Worm (Caenorhabditis elegans) whole organism, young adult: ENCODE measurements around the gene K11H12.8.

Experiments
- B0336.3 ChIP-seq: fragments of 200-800 bp; sonication (Bioruptor generic); IDR thresholded peaks from 2 replicates; pipeline ENCODE4 v1.3.6; 2022; ENCODE audit warnings: missing genetic modification characterization, missing compliant biosample characterization
- C17E4.6 ChIP-seq: fragments of 200-800 bp; sonication (Bioruptor generic); IDR thresholded peaks from 2 replicates; pipeline ENCODE4 v1.3.6; 2022; ENCODE audit warnings: missing genetic modification reagents, missing genetic modification characterization, missing compliant biosample characterization
- Y53F4B.3 ChIP-seq: fragments of 200-800 bp; sonication (Bioruptor generic); IDR thresholded peaks from 2 replicates; pipeline ENCODE4 v1.3.6; 2022; ENCODE audit warnings: missing genetic modification reagents, missing genetic modification characterization, missing compliant biosample characterization
- Y53G8AR.9 ChIP-seq: fragments of 200-800 bp; sonication (Bioruptor generic); conservative IDR thresholded peaks from 2 replicates; pipeline ENCODE4 v1.3.6; 2022; ENCODE audit warnings: missing genetic modification reagents, missing genetic modification characterization, missing compliant biosample characterization
- Y95B8A.8 ChIP-seq: fragments of 200-800 bp; sonication (Bioruptor generic); IDR thresholded peaks from 2 replicates; pipeline ENCODE4 v1.3.6; 2022; ENCODE audit warnings: missing genetic modification reagents, missing genetic modification characterization, missing compliant biosample characterization
- akir-1 ChIP-seq: fragments of 200-800 bp; sonication (Bioruptor generic); optimal IDR thresholded peaks from 2 replicates; lab custom pipeline; 2018; ENCODE audit warnings: mild to moderate bottlenecking, missing genetic modification characterization, moderate library complexity, missing compliant biosample characterization
- cebp-1 ChIP-seq, 2 experiments: fragments of 200-800 bp in 1 of 2; sonication (Bioruptor generic) in 1 of 2; sonication (generic microtip) in 1 of 2; IDR thresholded peaks in 1 of 2; optimal IDR thresholded peaks in 1 of 2; 2 replicates each; pipeline versions ENCODE4 v1.3.6 to Lab custom; 2017 to 2022; ENCODE audit warnings: missing compliant biosample characterization in 2 of 2, missing genetic modification characterization in 2 of 2, mild to moderate bottlenecking in 1 of 2, missing genetic modification reagents in 1 of 2, moderate library complexity in 1 of 2
- ceh-40 ChIP-seq: fragments of 200-800 bp; sonication (Bioruptor generic); IDR thresholded peaks from 2 replicates; pipeline ENCODE4 v1.3.6; 2022; ENCODE audit warnings: missing genetic modification characterization, missing compliant biosample characterization
- dpff-1 ChIP-seq: sonication (generic microtip); optimal IDR thresholded peaks from 2 replicates; lab custom pipeline; 2017; ENCODE audit warnings: mild to moderate bottlenecking, missing genetic modification characterization, missing compliant biosample characterization
- egl-44 ChIP-seq: fragments of 200-800 bp; sonication (Bioruptor generic); IDR thresholded peaks from 2 replicates; pipeline ENCODE4 v1.3.6; 2022; ENCODE audit warnings: missing genetic modification reagents, missing genetic modification characterization, missing compliant biosample characterization
- him-1 ChIP-seq: sonication (generic microtip); optimal IDR thresholded peaks from 2 replicates; lab custom pipeline; 2016; ENCODE audit warnings: missing genotype, missing genetic modification reagents, missing genetic modification characterization, missing compliant biosample characterization
- hlh-26 ChIP-seq: fragments of 200-800 bp; sonication (Bioruptor generic); conservative IDR thresholded peaks from 2 replicates; pipeline ENCODE4 v1.3.6; 2022; ENCODE audit warnings: missing genetic modification reagents, missing genetic modification characterization, missing compliant biosample characterization
- hmg-1.2 ChIP-seq: fragments of 200-800 bp; sonication (Bioruptor generic); IDR thresholded peaks from 2 replicates; pipeline ENCODE4 v1.3.6; 2022; ENCODE audit warnings: missing genetic modification reagents, missing genetic modification characterization, missing compliant biosample characterization
- hmg-20 ChIP-seq: fragments of 200-800 bp; sonication (Bioruptor generic); IDR thresholded peaks from 2 replicates; pipeline ENCODE4 v1.3.6; 2022; ENCODE audit warnings: missing genetic modification reagents, missing genetic modification characterization, missing compliant biosample characterization
- lin-35 ChIP-seq, 3 experiments: fragments of 150-350 bp in 2 of 3; sonication (generic microtip) in 1 of 3; optimal IDR thresholded peaks; 2 replicates each; lab custom pipeline; 2014 to 2018; ENCODE audit warnings: missing biosample characterization in 3 of 3, missing genetic modification characterization in 3 of 3, missing genetic modification reagents in 3 of 3
- lin-40 ChIP-seq: sonication (generic microtip); optimal IDR thresholded peaks from 2 replicates; lab custom pipeline; 2016; ENCODE audit warnings: missing genetic modification characterization, mild to moderate bottlenecking, missing compliant biosample characterization, missing genotype, missing genetic modification reagents
- mcd-1 ChIP-seq: fragments of 200-800 bp; sonication (Bioruptor generic); IDR thresholded peaks from 2 replicates; pipeline ENCODE4 v1.3.6; 2022; ENCODE audit warnings: missing genetic modification reagents, missing genetic modification characterization, missing compliant biosample characterization
- mel-28 ChIP-seq: sonication (generic microtip); optimal IDR thresholded peaks from 2 replicates; lab custom pipeline; 2016; ENCODE audit warnings: borderline replicate concordance, mild to moderate bottlenecking, missing genetic modification characterization, missing compliant biosample characterization
- pbrm-1 ChIP-seq: fragments of 200-800 bp; sonication (Bioruptor generic); IDR thresholded peaks from 2 replicates; pipeline ENCODE4 v1.3.6; 2022; ENCODE audit warnings: missing genetic modification reagents, missing genetic modification characterization, missing compliant biosample characterization
- rcor-1 ChIP-seq: fragments of 200-800 bp; sonication (Bioruptor generic); IDR thresholded peaks from 2 replicates; pipeline ENCODE4 v1.3.6; 2022; ENCODE audit warnings: missing genetic modification reagents, missing genetic modification characterization, missing compliant biosample characterization
- repo-1 ChIP-seq: sonication (generic microtip); optimal IDR thresholded peaks from 2 replicates; lab custom pipeline; 2017; ENCODE audit warnings: mild to moderate bottlenecking, missing genetic modification characterization, missing compliant biosample characterization
- sea-2 ChIP-seq: fragments of 200-800 bp; sonication (Bioruptor generic); IDR thresholded peaks from 2 replicates; pipeline ENCODE4 v1.3.6; 2022; ENCODE audit warnings: missing genetic modification characterization, missing compliant biosample characterization
- snpc-3.4 ChIP-seq: sonication (generic microtip); optimal IDR thresholded peaks from 2 replicates; lab custom pipeline; 2017; ENCODE audit warnings: missing genetic modification characterization, mild to moderate bottlenecking, missing compliant biosample characterization, antibody characterized with exemption, moderate library complexity, missing genotype, missing genetic modification reagents
- snpc-4 ChIP-seq, 5 experiments: fragments of 150-350 bp in 1 of 5; sonication (generic microtip) in 4 of 5; optimal IDR thresholded peaks; 2 replicates each; lab custom pipeline; 2014 to 2018; ENCODE audit warnings: missing genetic modification characterization in 5 of 5, missing biosample characterization in 3 of 5, antibody characterized with exemption in 2 of 5, mild to moderate bottlenecking in 2 of 5, missing compliant biosample characterization in 2 of 5, missing genotype in 2 of 5, moderate library complexity in 2 of 5, missing genetic modification reagents in 1 of 5
- somi-1 ChIP-seq: fragments of 200-800 bp; sonication (Bioruptor generic); optimal IDR thresholded peaks from 2 replicates; lab custom pipeline; 2018; ENCODE audit warnings: mild to moderate bottlenecking, missing genetic modification characterization, missing compliant biosample characterization
- unc-62 ChIP-seq: fragments of 150-350 bp; optimal IDR thresholded peaks from 2 replicates; lab custom pipeline; 2014; ENCODE audit warnings: missing biosample characterization, missing genetic modification reagents, missing genetic modification characterization
- zfh-2 ChIP-seq: fragments of 200-800 bp; sonication (Bioruptor generic); conservative IDR thresholded peaks from 2 replicates; pipeline ENCODE4 v1.3.6; 2022; ENCODE audit warnings: missing genetic modification reagents, missing genetic modification characterization, missing compliant biosample characterization
- ztf-25 ChIP-seq: fragments of 200-800 bp; sonication (Bioruptor generic); IDR thresholded peaks from 2 replicates; pipeline ENCODE4 v1.3.6; 2022; ENCODE audit warnings: missing genetic modification reagents, missing genetic modification characterization, missing compliant biosample characterization

The K11H12.8 gene

DNA sequence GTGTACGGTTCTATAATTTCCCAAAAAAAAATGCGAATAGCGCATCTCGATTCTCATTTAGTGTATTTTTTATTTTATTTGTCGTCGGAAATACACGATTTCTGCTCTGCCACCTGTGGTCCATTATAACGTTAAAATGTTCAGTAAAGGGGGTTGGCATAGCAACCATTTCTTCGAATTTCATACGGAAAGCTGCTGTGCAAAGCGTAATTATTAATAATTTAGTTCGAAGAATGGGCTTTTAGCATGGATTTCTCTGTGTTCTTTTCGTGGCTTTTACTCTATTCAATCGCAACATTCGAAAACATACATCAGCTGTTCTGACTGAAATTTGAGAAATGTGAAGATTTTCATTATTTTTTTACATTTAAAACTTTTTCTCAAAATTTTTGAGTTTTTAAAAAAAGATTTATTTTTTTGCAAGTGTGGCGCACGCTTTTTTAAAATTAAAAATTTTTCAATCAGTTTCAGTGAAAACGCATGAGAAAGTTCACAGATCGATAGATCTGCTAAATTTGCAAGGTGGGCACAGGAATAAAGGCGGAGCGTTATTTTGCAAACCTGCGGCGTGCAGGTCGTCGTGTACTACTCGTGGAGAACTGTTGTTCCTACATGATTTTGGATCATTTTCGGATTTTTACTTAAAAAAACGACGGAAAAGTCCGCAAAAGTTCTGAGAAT lies 3.4 kb downstream of the K11H12.8 start:
- TF ChIP-seq repo-1 (peak; percentile 63), hmg-1.2 (GFP tag; lab: Robert Waterston, UW) (0 out of 2 replicates have a peak, but pooled peaks have one; percentile 16), ceh-40 (GFP tag; lab: Robert Waterston, UW) (no peak), cebp-1 (GFP tag; IDR thresholded peaks at IDR 0.05; lab: Robert Waterston, UW) (no peak), cebp-1 (tag; optimal IDR thresholded peaks at IDR 0.05; lab: Kevin White, UChicago) (peak; percentile 54)
- TF ChIP-seq, all 124 proteins: peak for 3

ce11 chrIV:659585-659984 lies 4.4 kb downstream of the K11H12.8 start:
- TF ChIP-seq snpc-4 (GFP tag; optimal IDR thresholded peaks at IDR 0.05; lab: Kevin White, UChicago) (no peak), snpc-4 (tag; optimal IDR thresholded peaks at IDR 0.05; lab: Kevin White, UChicago) (no peak), zfh-2 (peak; percentile 65)

DNA sequence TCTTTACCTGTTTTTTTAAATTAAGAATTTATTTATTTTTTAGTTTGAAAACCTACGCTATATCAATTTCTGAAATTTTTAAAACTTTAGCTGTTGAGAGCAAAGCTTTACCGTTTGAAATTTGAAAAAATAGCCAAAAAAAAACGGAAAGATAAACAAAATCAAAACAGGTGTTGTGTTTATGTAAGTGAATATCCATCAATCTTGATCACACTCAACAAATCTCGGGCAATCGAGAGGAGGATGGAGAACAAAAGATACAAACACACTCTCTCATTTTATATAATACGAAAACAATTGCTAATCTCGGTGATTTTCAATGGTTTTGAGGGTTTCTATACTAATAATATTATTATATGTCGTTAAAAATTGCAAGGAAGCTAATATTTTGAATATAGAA lies 6.4 kb downstream of the K11H12.8 start:
- TF ChIP-seq hmg-20 (no peak), rcor-1 (GFP tag; lab: Robert Waterston, UW) (no peak), hmg-1.2 (GFP tag; lab: Robert Waterston, UW) (no peak), ztf-25 (GFP tag; lab: Robert Waterston, UW) (no peak), akir-1 (no peak), Y95B8A.8 (GFP tag; lab: Robert Waterston, UW) (no peak), Y53F4B.3 (GFP tag; lab: Robert Waterston, UW) (no peak), dpff-1 (no peak), egl-44 (GFP tag; lab: Robert Waterston, UW) (no peak), hlh-26 (GFP tag; lab: Robert Waterston, UW) (no peak), repo-1 (no peak), snpc-3.4 (tag; lab: Kevin White, UChicago) (no peak), mcd-1 (GFP tag; lab: Robert Waterston, UW) (no peak), him-1 (tag; lab: Kevin White, UChicago) (no peak), B0336.3 (GFP tag; lab: Robert Waterston, UW) (no peak), lin-35 (GFP tag; optimal IDR thresholded peaks at IDR 0.05; lab: Kevin White, UChicago) (no peak), mel-28 (tag; lab: Kevin White, UChicago) (no peak)

DNA sequence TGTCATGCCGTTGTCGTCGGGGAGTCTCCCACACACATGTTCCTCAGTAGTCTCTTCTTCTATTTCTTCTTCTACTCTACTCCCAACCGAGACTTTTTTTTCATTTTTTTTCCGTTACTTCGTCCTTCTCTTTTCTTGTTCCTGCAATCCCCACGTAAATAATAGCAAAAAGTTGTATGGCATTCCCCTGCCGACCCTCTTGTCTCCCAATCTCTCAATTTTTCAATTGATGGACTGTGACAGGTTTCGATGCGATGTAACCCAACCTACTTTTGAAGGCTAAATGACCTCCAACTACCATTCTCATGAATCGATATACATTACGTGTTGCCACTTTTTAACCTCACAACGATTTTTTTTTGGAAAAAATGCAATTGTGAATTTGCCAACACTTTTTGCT lies 8.9 kb downstream of the K11H12.8 start:
- TF ChIP-seq somi-1 (GFP tag; lab: Kevin White, UChicago): peak; percentile 23
- no peak for TF ChIP-seq sea-2 (GFP tag; lab: Robert Waterston, UW)
- TF ChIP-seq lin-40 (tag; lab: Kevin White, UChicago): peak; percentile 6
- TF ChIP-seq, all 124 proteins: peak for 2

- TF ChIP-seq him-1 (tag; lab: Kevin White, UChicago): no peak
Observed at ce11 chrIV:665225-665624, 10.0 kb downstream of the K11H12.8 start, which contains the start of gene K11H12.7. Gene K11H12.7 (plus strand): TSS chrIV:665525.

- TF ChIP-seq pbrm-1 (GFP tag; lab: Robert Waterston, UW) (no peak), rcor-1 (GFP tag; lab: Robert Waterston, UW) (no peak), unc-62 (no peak), C17E4.6 (GFP tag; lab: Robert Waterston, UW) (no peak), Y53G8AR.9 (GFP tag; lab: Robert Waterston, UW) (no peak)
- TF ChIP-seq, all 124 proteins: peak for 0
Observed at ce11 chrIV:666991-667390, 11.8 kb downstream of the K11H12.8 start, which contains the start of gene K11H12.6. Gene K11H12.6 (plus strand): TSS chrIV:667291.
